Worm (Caenorhabditis elegans) whole organism, young adult: ENCODE measurements around the gene Y66D12A.21.

ENCODE experiments used
- F23B12.7 ChIP-seq: sonication (generic microtip); optimal IDR thresholded peaks from 2 replicates; lab custom pipeline; 2017; ENCODE audit warnings: missing genetic modification characterization, mild to moderate bottlenecking, missing compliant biosample characterization, antibody characterized with exemption, moderate library complexity; ENCODE audit not compliant: insufficient read depth
- K12H6.12 ChIP-seq: fragments of 200-800 bp; sonication (Bioruptor generic); optimal IDR thresholded peaks from 2 replicates; lab custom pipeline; 2018; ENCODE audit warnings: mild to moderate bottlenecking, missing genetic modification characterization, missing compliant biosample characterization
- Y95B8A.8 ChIP-seq: fragments of 200-800 bp; sonication (Bioruptor generic); IDR thresholded peaks from 2 replicates; pipeline ENCODE4 v1.3.6; 2022; ENCODE audit warnings: missing genetic modification reagents, missing genetic modification characterization, missing compliant biosample characterization
- akir-1 ChIP-seq: fragments of 200-800 bp; sonication (Bioruptor generic); optimal IDR thresholded peaks from 2 replicates; lab custom pipeline; 2018; ENCODE audit warnings: mild to moderate bottlenecking, missing genetic modification characterization, moderate library complexity, missing compliant biosample characterization
- ama-1 ChIP-seq, 3 experiments: fragments of 150-350 bp in 1 of 3; sonication (generic microtip) in 2 of 3; optimal IDR thresholded peaks; 2 replicates each; lab custom pipeline; 2014 to 2018; ENCODE audit warnings: missing biosample characterization in 2 of 3, missing genetic modification characterization in 2 of 3, missing genetic modification reagents in 2 of 3
- bed-2 ChIP-seq: fragments of 200-800 bp; sonication (Bioruptor generic); IDR thresholded peaks from 2 replicates; pipeline ENCODE4 v1.3.6; 2022; ENCODE audit warnings: missing genetic modification reagents, missing genetic modification characterization, missing compliant biosample characterization
- egrh-3 ChIP-seq: fragments of 200-800 bp; sonication (Bioruptor generic); IDR thresholded peaks from 2 replicates; pipeline ENCODE4 v1.3.6; 2022; ENCODE audit warnings: missing genetic modification reagents, missing genetic modification characterization, missing compliant biosample characterization
- hmg-20 ChIP-seq: fragments of 200-800 bp; sonication (Bioruptor generic); IDR thresholded peaks from 2 replicates; pipeline ENCODE4 v1.3.6; 2022; ENCODE audit warnings: missing genetic modification reagents, missing genetic modification characterization, missing compliant biosample characterization
- sptf-2 ChIP-seq: fragments of 200-800 bp; sonication (Bioruptor generic); optimal IDR thresholded peaks from 2 replicates; lab custom pipeline; 2018; ENCODE audit warnings: mild to moderate bottlenecking, missing genetic modification characterization, missing compliant biosample characterization
- unc-62 ChIP-seq: fragments of 150-350 bp; optimal IDR thresholded peaks from 2 replicates; lab custom pipeline; 2014; ENCODE audit warnings: missing biosample characterization, missing genetic modification reagents, missing genetic modification characterization

DNA sequence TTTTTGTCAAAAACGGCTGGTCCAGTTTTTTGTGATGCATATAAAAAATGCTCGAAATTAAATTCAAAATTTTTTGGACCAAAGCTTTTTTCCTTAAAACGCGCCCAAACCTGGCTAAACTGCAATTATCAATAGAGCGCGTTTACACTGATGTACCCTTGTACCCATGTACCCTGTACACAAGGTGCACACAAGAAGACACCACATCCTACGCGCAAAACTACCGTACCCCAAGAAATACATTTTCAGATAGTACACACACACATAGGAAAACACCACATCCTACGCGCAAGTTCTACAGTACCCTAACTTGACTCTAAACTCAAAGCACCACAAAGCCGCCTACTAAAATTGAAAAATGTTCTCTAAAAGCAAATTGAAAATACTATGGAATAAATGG, 33.8 kb downstream of the Y66D12A.21 start:
- TF ChIP-seq ama-1 (optimal IDR thresholded peaks at IDR 0.05; lab: Kevin White, UChicago) = no peak
- no peak for TF ChIP-seq ama-1 (GFP tag; optimal IDR thresholded peaks at IDR 0.05; lab: Kevin White, UChicago)
- TF ChIP-seq akir-1 (GFP tag; lab: Kevin White, UChicago) = no peak
- no peak for TF ChIP-seq F23B12.7 (tag; lab: Kevin White, UChicago)
- no peak for TF ChIP-seq hmg-20 (GFP tag; lab: Robert Waterston, UW)
- no peak for TF ChIP-seq unc-62 (GFP tag; lab: Kevin White, UChicago)
- TF ChIP-seq egrh-3 = no peak
- TF ChIP-seq bed-2 (GFP tag; lab: Robert Waterston, UW) = no peak
- TF ChIP-seq K12H6.12 (tag; lab: Kevin White, UChicago) = no peak
- TF ChIP-seq Y95B8A.8 (GFP tag; lab: Robert Waterston, UW) = no peak
- no peak for TF ChIP-seq sptf-2
